Fruit fly (Drosophila melanogaster) Kc167 (cell line): ENCODE measurements around the gene CG46427.

Source experiments
- Myc ChIP-seq: fragments of >200 bp; optimal IDR thresholded peaks from 2 replicates; lab custom pipeline; 2017; ENCODE audit warnings: missing external identifiers
- Sin3A ChIP-seq: fragments of >200 bp; optimal IDR thresholded peaks from 2 replicates; lab custom pipeline; 2018; ENCODE audit warnings: missing external identifiers
- h ChIP-seq: fragments of >200 bp; optimal IDR thresholded peaks from 3 replicates; lab custom pipeline; 2018; ENCODE audit warnings: missing external identifiers
- insv ChIP-seq: fragments of >200 bp; optimal IDR thresholded peaks from 3 replicates; lab custom pipeline; 2018; ENCODE audit warnings: missing external identifiers
- psq ChIP-seq: fragments of >200 bp; optimal IDR thresholded peaks from 2 replicates; lab custom pipeline; 2017; ENCODE audit warnings: missing external identifiers
- ttk ChIP-seq: sonication (Bioruptor generic); optimal IDR thresholded peaks from 2 replicates; lab custom pipeline; 2017; ENCODE audit warnings: missing external identifiers

The CG46427 gene

dm6 chr3R:12398620-12399247 lies 40.2 kb downstream of the CG46427 start, which contains the start of gene Cyp9f3:
Gene Cyp9f3, minus strand, starts transcription at chr3R:12398929.
- TF ChIP-seq Myc (lab: Kevin White, UChicago) (no peak), psq (lab: Kevin White, UChicago) (no peak), ttk (no peak), Sin3A (lab: Kevin White, UChicago) (no peak), insv (lab: Kevin White, UChicago) (no peak), h (lab: Kevin White, UChicago) (no peak)

dm6 chr3R:12398054-12398453 lies 40.9 kb downstream of the CG46427 start:
- TF ChIP-seq Sin3A (lab: Kevin White, UChicago) (no peak), Myc (lab: Kevin White, UChicago) (no peak), ttk (no peak), psq (lab: Kevin White, UChicago) (no peak), h (lab: Kevin White, UChicago) (no peak), insv (lab: Kevin White, UChicago) (no peak)

- no peak for TF ChIP-seq psq (lab: Kevin White, UChicago)
- no peak for TF ChIP-seq Sin3A (lab: Kevin White, UChicago)
- no peak for TF ChIP-seq ttk
- TF ChIP-seq insv (lab: Kevin White, UChicago): no peak
- no peak for TF ChIP-seq Myc (lab: Kevin White, UChicago)
- no peak for TF ChIP-seq h (lab: Kevin White, UChicago)
Observed at dm6 chr3R:12395880-12396279, 43.1 kb downstream of the CG46427 start, which contains the start of the genes CG10096 and CG10097. Gene CG10096, minus strand, starts transcription at chr3R:12395980. Gene CG10097, minus strand, starts transcription at chr3R:12395980.
